Fruit fly (Drosophila melanogaster): ENCODE results near the gene Bace.
A peak's percentile ranks its signal among the peaks of the same experiment; 100 is the strongest.

dm6 chr2L:8485562-8485961 is 10.5 kb downstream of the Bace start:
- TF ChIP-seq sv (GFP tag; optimal IDR thresholded peaks at IDR 0.05) (no peak), OdsH (GFP tag; optimal IDR thresholded peaks at IDR 0.05) (peak; percentile 7), fru (GFP tag; optimal IDR thresholded peaks at IDR 0.05) (no peak), Mio (GFP tag; optimal IDR thresholded peaks at IDR 0.05) (no peak), CG9705 (GFP tag; optimal IDR thresholded peaks at IDR 0.05) (no peak), ey (GFP tag; optimal IDR thresholded peaks at IDR 0.05) (no peak), pan (optimal IDR thresholded peaks at IDR 0.05) (no peak), Dif (GFP tag; optimal IDR thresholded peaks at IDR 0.05; ENCODE audit: partially characterized antibody) (no peak)

Measured in whole organism, wandering third instar larva.